Worm (Caenorhabditis elegans): ENCODE data around the gene Y57G11C.1130.

The Y57G11C.1130 gene

DNA sequence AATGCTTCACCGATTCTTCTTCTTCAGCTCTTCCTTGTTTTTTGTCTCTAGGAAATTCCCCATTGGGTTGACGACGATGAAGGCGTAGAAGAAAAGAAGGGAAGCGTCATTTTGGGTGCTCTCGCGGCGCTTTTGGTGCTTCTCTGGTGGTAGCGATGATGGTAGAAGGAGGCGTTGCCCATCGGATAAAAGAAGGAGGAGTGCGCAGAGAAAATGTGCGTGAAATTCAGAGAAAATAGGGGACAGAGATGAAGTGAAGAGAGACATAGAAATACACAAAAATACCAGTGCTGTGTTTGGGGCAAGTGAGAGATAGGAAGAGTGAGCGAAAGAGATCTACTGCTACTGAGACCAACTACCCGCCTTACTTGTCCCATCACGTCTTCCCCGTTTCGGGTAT, 24.6 kb downstream of the Y57G11C.1130 start, which contains the start of gene oig-5:
oig-5 (plus strand) TSS at position 301 of the 400 bp plus-strand sequence.
- TF ChIP-seq mbf-1 (tag; optimal IDR thresholded peaks at IDR 0.05): no peak

ce11 chrIV:14816288-14816687, 34.0 kb downstream of the Y57G11C.1130 start, which contains the start of gene Y57G11C.46:
TSS of gene Y57G11C.46 (minus strand) at chrIV:14816388.
- TF ChIP-seq R02D3.7 (tag; optimal IDR thresholded peaks at IDR 0.05): no peak
- no peak for TF ChIP-seq nhr-10 (tag; optimal IDR thresholded peaks at IDR 0.05)
- no peak for TF ChIP-seq nhr-25 (tag; optimal IDR thresholded peaks at IDR 0.05)
- no peak for TF ChIP-seq nhr-12 (tag; optimal IDR thresholded peaks at IDR 0.05)
- TF ChIP-seq ceh-82 (tag; optimal IDR thresholded peaks at IDR 0.05): no peak
- TF ChIP-seq aly-2 (tag; optimal IDR thresholded peaks at IDR 0.05): no peak
- no peak for TF ChIP-seq alr-1 (tag; optimal IDR thresholded peaks at IDR 0.05)
- no peak for TF ChIP-seq sem-4 (tag; optimal IDR thresholded peaks at IDR 0.05)
- TF ChIP-seq ZK546.5 (tag; optimal IDR thresholded peaks at IDR 0.05): no peak
- TF ChIP-seq nhr-6 (tag; optimal IDR thresholded peaks at IDR 0.05): no peak
- no peak for TF ChIP-seq unc-55 (GFP tag; optimal IDR thresholded peaks at IDR 0.05)
- no peak for TF ChIP-seq lsy-2 (tag; optimal IDR thresholded peaks at IDR 0.05)
- no peak for TF ChIP-seq nhr-11 (tag; optimal IDR thresholded peaks at IDR 0.05)
- no peak for TF ChIP-seq lin-13 (GFP tag; optimal IDR thresholded peaks at IDR 0.05)
- no peak for TF ChIP-seq nhr-21 (tag; optimal IDR thresholded peaks at IDR 0.05)
- TF ChIP-seq ztf-11 (tag; optimal IDR thresholded peaks at IDR 0.05): no peak

- no peak for TF ChIP-seq R02D3.7 (tag; optimal IDR thresholded peaks at IDR 0.05)
- no peak for TF ChIP-seq C34F6.9 (tag; optimal IDR thresholded peaks at IDR 0.05)
- TF ChIP-seq elt-3 (tag; optimal IDR thresholded peaks at IDR 0.05): no peak
- TF ChIP-seq unc-39 (tag; optimal IDR thresholded peaks at IDR 0.05): no peak
- no peak for TF ChIP-seq aly-2 (tag; optimal IDR thresholded peaks at IDR 0.05)
- no peak for TF ChIP-seq gmeb-1 (tag; optimal IDR thresholded peaks at IDR 0.05)
- peak; percentile 26 for TF ChIP-seq lin-13 (GFP tag; optimal IDR thresholded peaks at IDR 0.05)
- no peak for TF ChIP-seq nhr-129 (tag; optimal IDR thresholded peaks at IDR 0.05)
- no peak for TF ChIP-seq dmd-4 (tag; optimal IDR thresholded peaks at IDR 0.05)
- no peak for TF ChIP-seq lin-39 (tag; optimal IDR thresholded peaks at IDR 0.05)
- no peak for TF ChIP-seq sem-4 (tag; optimal IDR thresholded peaks at IDR 0.05)
- no peak for TF ChIP-seq ZK546.5 (tag; optimal IDR thresholded peaks at IDR 0.05)
- peak; percentile 13 for TF ChIP-seq crh-2 (tag; optimal IDR thresholded peaks at IDR 0.05)
- peak; percentile 53 for TF ChIP-seq nhr-21 (tag; optimal IDR thresholded peaks at IDR 0.05)
- TF ChIP-seq ceh-82 (tag; optimal IDR thresholded peaks at IDR 0.05): no peak
- no peak for TF ChIP-seq nhr-11 (tag; optimal IDR thresholded peaks at IDR 0.05)
- no peak for TF ChIP-seq nhr-25 (tag; optimal IDR thresholded peaks at IDR 0.05)
- no peak for TF ChIP-seq ztf-11 (tag; optimal IDR thresholded peaks at IDR 0.05)
- no peak for TF ChIP-seq nhr-6 (tag; optimal IDR thresholded peaks at IDR 0.05)
- TF ChIP-seq nhr-77 (tag; optimal IDR thresholded peaks at IDR 0.05): no peak
- peak in 1 of 2 experiments; percentile 48 for TF ChIP-seq lsy-2 (tag; optimal IDR thresholded peaks at IDR 0.05)
- TF ChIP-seq unc-55 (GFP tag; optimal IDR thresholded peaks at IDR 0.05): no peak
- no peak for TF ChIP-seq zag-1 (tag; optimal IDR thresholded peaks at IDR 0.05)
- TF ChIP-seq ama-1 (optimal IDR thresholded peaks at IDR 0.05): peak; percentile 11
- TF ChIP-seq unc-62 (GFP tag; optimal IDR thresholded peaks at IDR 0.05): no peak
- TF ChIP-seq skn-1 (tag; optimal IDR thresholded peaks at IDR 0.05): no peak
- no peak for TF ChIP-seq Y55F3AM.14 (GFP tag; optimal IDR thresholded peaks at IDR 0.05)
- no peak for TF ChIP-seq F13H6.1 (tag; optimal IDR thresholded peaks at IDR 0.05)
- no peak for TF ChIP-seq ztf-4 (tag; optimal IDR thresholded peaks at IDR 0.05)
Measured at ce11 chrIV:14822267-14822666, 40.0 kb downstream of the Y57G11C.1130 start.

- TF ChIP-seq snpc-4 (tag; optimal IDR thresholded peaks at IDR 0.05) (no peak), nhr-237 (tag; optimal IDR thresholded peaks at IDR 0.05) (no peak), R02D3.7 (tag; optimal IDR thresholded peaks at IDR 0.05) (no peak), ceh-82 (tag; optimal IDR thresholded peaks at IDR 0.05) (no peak), ztf-1 (GFP tag; conservative IDR thresholded peaks at IDR 0.05) (0 out of 2 replicates have a peak, but pooled peaks have one; percentile 62)
Measured at ce11 chrIV:14824201-14824600, 41.9 kb downstream of the Y57G11C.1130 start.

ce11 chrIV:14824878-14825352, 42.6 kb downstream of the Y57G11C.1130 start, which contains the start of gene sec-61.A:
TSS of gene sec-61.A (minus strand) at chrIV:14825264.
- TF ChIP-seq ceh-82 (tag; optimal IDR thresholded peaks at IDR 0.05) (no peak), lin-39 (tag; optimal IDR thresholded peaks at IDR 0.05) (no peak), unc-62 (GFP tag; optimal IDR thresholded peaks at IDR 0.05) (no peak), nhr-77 (tag; optimal IDR thresholded peaks at IDR 0.05) (no peak), unc-55 (GFP tag; optimal IDR thresholded peaks at IDR 0.05) (peak; percentile 73), mbf-1 (tag; optimal IDR thresholded peaks at IDR 0.05) (no peak), R02D3.7 (tag; optimal IDR thresholded peaks at IDR 0.05) (no peak), elt-1 (tag; optimal IDR thresholded peaks at IDR 0.05) (no peak), mdl-1 (tag; optimal IDR thresholded peaks at IDR 0.05) (peak in 1 of 2 experiments; percentile 71), nhr-10 (tag; optimal IDR thresholded peaks at IDR 0.05) (peak; percentile 17), peb-1 (tag; optimal IDR thresholded peaks at IDR 0.05) (peak; percentile 64), nhr-129 (tag; optimal IDR thresholded peaks at IDR 0.05) (peak; percentile 66), C34F6.9 (tag; optimal IDR thresholded peaks at IDR 0.05) (peak; percentile 81), mab-5 (tag; optimal IDR thresholded peaks at IDR 0.05) (peak; percentile 47), nhr-25 (tag; optimal IDR thresholded peaks at IDR 0.05) (peak; percentile 77), snpc-4 (tag; optimal IDR thresholded peaks at IDR 0.05) (no peak), elt-3 (tag; optimal IDR thresholded peaks at IDR 0.05) (no peak), lin-13 (GFP tag; optimal IDR thresholded peaks at IDR 0.05) (peak; percentile 56), gmeb-1 (tag; optimal IDR thresholded peaks at IDR 0.05) (peak; percentile 61), unc-39 (tag; optimal IDR thresholded peaks at IDR 0.05) (no peak), skn-1 (tag; optimal IDR thresholded peaks at IDR 0.05) (no peak), ztf-11 (tag; optimal IDR thresholded peaks at IDR 0.05) (no peak), ZK546.5 (tag; optimal IDR thresholded peaks at IDR 0.05) (no peak), sma-9 (GFP tag; optimal IDR thresholded peaks at IDR 0.05) (no peak), sma-9 (tag; optimal IDR thresholded peaks at IDR 0.05) (no peak), ceh-16 (tag; optimal IDR thresholded peaks at IDR 0.05) (peak; percentile 43), lsy-2 (tag; optimal IDR thresholded peaks at IDR 0.05) (peak; percentile 98 to 99), nhr-6 (tag; optimal IDR thresholded peaks at IDR 0.05) (no peak)

Measured in whole organism, L2 larva.